Fruit fly (Drosophila melanogaster): Measurements from ENCODE around the gene anne.

The anne gene

DNA sequence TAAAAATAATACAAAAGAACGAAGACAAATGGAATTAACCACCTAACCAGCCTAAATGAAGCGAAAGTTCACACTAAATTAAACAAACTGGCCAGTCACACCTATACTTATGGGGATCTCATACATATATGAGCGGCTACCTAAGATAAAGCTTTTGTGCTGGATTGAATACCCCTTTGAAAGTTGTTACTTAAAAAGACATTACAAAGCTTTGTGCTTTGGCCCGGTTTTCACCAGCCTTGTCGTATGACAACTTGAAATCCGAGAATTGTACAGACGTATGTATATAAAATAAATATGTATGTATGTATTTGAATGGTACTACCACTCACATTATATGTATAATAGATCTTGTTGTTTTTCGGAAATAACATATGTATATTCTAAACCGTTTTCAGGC, 24.0 kb downstream of the anne start, which contains the start of gene CG31997:
Gene CG31997 (minus strand): TSS at position 84 of the 400 bp plus-strand sequence.
- TF ChIP-seq Blimp-1 (GFP tag; optimal IDR thresholded peaks at IDR 0.05) (peak; percentile 3), Hr4 (GFP tag; optimal IDR thresholded peaks at IDR 0.05) (no peak), Eip78C (GFP tag) (peak; percentile 65)

DNA sequence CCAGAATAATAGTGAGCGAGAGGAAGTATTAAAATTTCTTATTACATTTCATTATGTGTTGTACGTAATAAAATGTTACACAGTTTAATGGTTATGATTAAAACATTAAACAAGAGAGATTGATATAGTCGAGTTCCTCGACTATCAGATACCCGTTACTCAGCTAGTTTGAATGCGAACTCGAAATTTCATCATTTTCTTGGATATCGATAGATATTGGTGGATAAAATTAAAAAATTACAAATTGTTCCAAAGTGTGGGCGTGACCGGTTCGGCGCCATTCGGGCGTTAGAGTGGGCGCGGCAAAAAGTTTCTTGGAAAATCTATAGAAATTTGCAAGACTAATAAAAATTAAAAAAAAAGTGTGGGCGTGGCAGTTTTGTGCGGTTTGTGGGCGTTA, 33.1 kb downstream of the anne start:
- no peak for TF ChIP-seq pdm3 (GFP tag; optimal IDR thresholded peaks at IDR 0.05)
- TF ChIP-seq topi (GFP tag; optimal IDR thresholded peaks at IDR 0.05): no peak
- TF ChIP-seq CG32006 (GFP tag; optimal IDR thresholded peaks at IDR 0.05): no peak
- TF ChIP-seq CG9139 (GFP tag; optimal IDR thresholded peaks at IDR 0.05): no peak
- TF ChIP-seq Smox (GFP tag; optimal IDR thresholded peaks at IDR 0.05): no peak
- no peak for TF ChIP-seq Eip78C (GFP tag)
- TF ChIP-seq ss (GFP tag; optimal IDR thresholded peaks at IDR 0.05): no peak
- no peak for TF ChIP-seq CG6792 (GFP tag; optimal IDR thresholded peaks at IDR 0.05)
- no peak for TF ChIP-seq Ets96B (tag; optimal IDR thresholded peaks at IDR 0.05)
- TF ChIP-seq Gug (GFP tag; IDR thresholded peaks at IDR 0.05): no peak
- TF ChIP-seq Lpt (GFP tag; optimal IDR thresholded peaks at IDR 0.05): no peak
- no peak for TF ChIP-seq CG6854 (GFP tag; optimal IDR thresholded peaks at IDR 0.05)
- TF ChIP-seq esn (GFP tag; optimal IDR thresholded peaks at IDR 0.05): no peak
- TF ChIP-seq CG8319 (GFP tag; optimal IDR thresholded peaks at IDR 0.05): no peak

DNA sequence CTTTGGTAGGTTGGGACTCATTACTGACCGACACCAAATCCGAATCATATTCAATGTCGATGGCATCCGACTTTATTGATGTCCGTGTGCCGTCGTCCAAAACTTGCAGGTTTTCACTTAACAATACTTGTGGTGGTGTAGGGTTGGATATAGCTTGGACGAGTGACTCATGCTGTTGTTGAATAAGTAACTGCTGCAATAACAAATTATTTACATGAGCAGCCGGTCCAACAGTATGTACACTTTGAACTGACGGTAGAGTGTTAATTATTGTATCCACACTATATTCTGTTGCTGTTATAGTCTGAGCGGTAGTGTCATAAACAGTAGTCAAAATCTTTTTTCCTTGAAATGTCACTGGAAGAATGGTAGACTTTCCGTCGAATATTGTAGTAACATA, 35.5 kb downstream of the anne start:
- no peak for TF ChIP-seq CG11762 (GFP tag; optimal IDR thresholded peaks at IDR 0.05; ENCODE audit: insufficient read depth)
- peak; percentile 81 for TF ChIP-seq fkh (GFP tag; optimal IDR thresholded peaks at IDR 0.05)
- TF ChIP-seq topi (GFP tag; optimal IDR thresholded peaks at IDR 0.05): no peak

DNA sequence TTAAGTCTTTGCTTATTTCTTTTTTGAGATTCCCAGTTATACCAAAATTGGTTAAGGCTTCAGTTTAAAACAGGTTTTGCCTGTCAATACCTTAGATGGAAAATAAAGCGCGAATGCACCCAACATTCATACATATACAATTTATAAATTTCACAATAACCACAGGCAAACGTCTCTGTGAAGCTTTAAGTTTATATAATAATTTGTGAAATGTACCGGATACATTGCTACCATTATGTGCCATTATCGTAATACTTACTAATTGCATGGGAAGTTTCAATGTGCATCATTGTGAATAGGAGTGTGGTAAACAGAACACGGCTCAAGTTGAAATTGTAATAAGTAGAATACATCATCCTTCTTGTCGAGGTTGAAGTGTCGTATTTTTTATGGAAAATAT, 42.5 kb downstream of the anne start:
- TF ChIP-seq CG11294 (GFP tag; IDR thresholded peaks at IDR 0.05) (no peak), CG11902 (GFP tag; optimal IDR thresholded peaks at IDR 0.05) (no peak), svp (GFP tag) (no peak), Sox14 (GFP tag; optimal IDR thresholded peaks at IDR 0.05) (no peak), CG31627 (GFP tag; optimal IDR thresholded peaks at IDR 0.05) (no peak), vri (GFP tag; optimal IDR thresholded peaks at IDR 0.05) (no peak), CG8632 (GFP tag; optimal IDR thresholded peaks at IDR 0.05) (no peak), CG9139 (GFP tag; optimal IDR thresholded peaks at IDR 0.05) (no peak), CG8319 (GFP tag; optimal IDR thresholded peaks at IDR 0.05) (no peak), Ets96B (tag; optimal IDR thresholded peaks at IDR 0.05) (no peak), Hr38 (GFP tag; optimal IDR thresholded peaks at IDR 0.05) (no peak), Gug (GFP tag; IDR thresholded peaks at IDR 0.05) (no peak), Blimp-1 (GFP tag; optimal IDR thresholded peaks at IDR 0.05) (no peak)

DNA sequence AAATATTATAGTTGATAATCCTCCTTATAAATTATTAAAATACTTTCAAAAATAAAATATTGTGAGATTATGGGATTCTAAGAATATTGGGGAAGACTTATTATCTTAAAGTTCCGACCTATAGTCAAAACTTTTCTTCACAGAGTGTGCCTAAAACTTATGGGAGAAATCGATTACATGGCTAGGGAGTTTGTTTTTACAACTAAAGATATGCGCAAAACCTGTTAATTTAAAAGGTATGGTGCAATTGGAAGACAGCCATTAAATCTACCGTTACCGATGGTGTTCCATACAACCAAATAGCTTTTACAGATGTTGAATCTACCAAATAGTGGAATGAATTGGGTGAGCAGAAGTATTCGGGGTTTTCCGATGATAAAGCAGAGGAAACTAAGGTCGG, 43.2 kb downstream of the anne start, which contains the start of gene CG33978:
Gene CG33978 (minus strand): TSS at position 395 of the 400 bp plus-strand sequence.
- TF ChIP-seq achi (GFP tag; optimal IDR thresholded peaks at IDR 0.05): no peak
- no peak for TF ChIP-seq esn (GFP tag; optimal IDR thresholded peaks at IDR 0.05)
- TF ChIP-seq Sox15 (GFP tag; optimal IDR thresholded peaks at IDR 0.05): no peak
- no peak for TF ChIP-seq CG8119 (GFP tag; IDR thresholded peaks at IDR 0.05)
- no peak for TF ChIP-seq Eip75B (GFP tag; optimal IDR thresholded peaks at IDR 0.05)
- no peak for TF ChIP-seq Hr4 (GFP tag; optimal IDR thresholded peaks at IDR 0.05)
- no peak for TF ChIP-seq CG3919 (GFP tag; optimal IDR thresholded peaks at IDR 0.05)
- TF ChIP-seq vri (GFP tag; optimal IDR thresholded peaks at IDR 0.05): no peak
